Worm (Caenorhabditis elegans) whole organism, mixed stage, embryonic: ENCODE data around the gene C42D8.9.

Source experiments
- bed-3 ChIP-seq: fragments of 200-800 bp; sonication (Bioruptor generic); optimal IDR thresholded peaks from 3 replicates; lab custom pipeline; 2018; ENCODE audit warnings: mild to moderate bottlenecking, missing genetic modification characterization, moderate library complexity, missing compliant biosample characterization
- blmp-1 ChIP-seq: fragments of 150-350 bp; optimal IDR thresholded peaks from 2 replicates; lab custom pipeline; 2014; ENCODE audit warnings: missing biosample characterization, missing genetic modification characterization
- ceh-39 ChIP-seq: fragments of 150-350 bp; optimal IDR thresholded peaks from 2 replicates; lab custom pipeline; 2014; ENCODE audit warnings: missing biosample characterization, missing genetic modification characterization
- ceh-43 ChIP-seq: fragments of 200-800 bp; sonication (Bioruptor generic); optimal IDR thresholded peaks from 2 replicates; lab custom pipeline; 2018; ENCODE audit warnings: mild to moderate bottlenecking, missing genetic modification characterization, moderate library complexity, missing compliant biosample characterization
- ces-1 ChIP-seq: fragments of 150-350 bp; optimal IDR thresholded peaks from 2 replicates; lab custom pipeline; 2014; ENCODE audit warnings: missing biosample characterization, missing genetic modification reagents, missing genetic modification characterization
- cnd-1 ChIP-seq: fragments of 200-800 bp; sonication (Bioruptor generic); optimal IDR thresholded peaks from 2 replicates; lab custom pipeline; 2018; ENCODE audit warnings: mild to moderate bottlenecking, missing genetic modification characterization, missing compliant biosample characterization
- drap-1 ChIP-seq: fragments of 200-800 bp; sonication (Bioruptor generic); optimal IDR thresholded peaks from 3 replicates; lab custom pipeline; 2018; ENCODE audit warnings: mild to moderate bottlenecking, missing genetic modification characterization, missing compliant biosample characterization
- elt-1 ChIP-seq: sonication (generic microtip); optimal IDR thresholded peaks from 2 replicates; lab custom pipeline; 2017; ENCODE audit warnings: missing genetic modification characterization, mild to moderate bottlenecking, missing compliant biosample characterization, antibody characterized with exemption, moderate library complexity, borderline replicate concordance; ENCODE audit not compliant: insufficient read depth
- elt-3 ChIP-seq: fragments of 150-350 bp; optimal IDR thresholded peaks from 2 replicates; lab custom pipeline; 2014; ENCODE audit warnings: missing biosample characterization, missing genetic modification characterization
- flh-1 ChIP-seq: fragments of 200-800 bp; sonication (Bioruptor generic); optimal IDR thresholded peaks from 2 replicates; lab custom pipeline; 2018; ENCODE audit warnings: mild to moderate bottlenecking, missing genetic modification characterization, moderate library complexity, missing compliant biosample characterization
- ham-2 ChIP-seq: fragments of 200-800 bp; sonication (Bioruptor generic); optimal IDR thresholded peaks from 2 replicates; lab custom pipeline; 2018; ENCODE audit warnings: mild to moderate bottlenecking, missing genetic modification characterization, missing compliant biosample characterization
- hlh-1 ChIP-seq: fragments of 150-350 bp; optimal IDR thresholded peaks from 2 replicates; lab custom pipeline; 2014; ENCODE audit warnings: missing biosample characterization, missing genetic modification reagents, missing genetic modification characterization
- lin-13 ChIP-seq: fragments of 150-350 bp; optimal IDR thresholded peaks from 2 replicates; lab custom pipeline; 2014; ENCODE audit warnings: missing biosample characterization, missing genetic modification characterization
- lin-32 ChIP-seq: fragments of 200-800 bp; sonication (Bioruptor generic); optimal IDR thresholded peaks from 2 replicates; lab custom pipeline; 2018; ENCODE audit warnings: mild to moderate bottlenecking, missing genetic modification characterization, missing compliant biosample characterization
- lsy-2 ChIP-seq: fragments of 150-350 bp; optimal IDR thresholded peaks from 2 replicates; lab custom pipeline; 2014; ENCODE audit warnings: missing biosample characterization, missing genetic modification characterization
- mab-5 ChIP-seq: fragments of 150-350 bp; optimal IDR thresholded peaks from 2 replicates; lab custom pipeline; 2014; ENCODE audit warnings: missing biosample characterization, missing genetic modification characterization
- mep-1 ChIP-seq: fragments of 150-350 bp; optimal IDR thresholded peaks from 2 replicates; lab custom pipeline; 2017; ENCODE audit warnings: missing biosample characterization, missing genetic modification reagents, missing genetic modification characterization, inconsistent platforms
- mls-2 ChIP-seq: sonication (generic microtip); optimal IDR thresholded peaks from 2 replicates; lab custom pipeline; 2016; ENCODE audit warnings: mild to moderate bottlenecking, missing genetic modification characterization, moderate library complexity, missing compliant biosample characterization
- nhr-2 ChIP-seq: fragments of 150-350 bp; optimal IDR thresholded peaks from 2 replicates; lab custom pipeline; 2014; ENCODE audit warnings: missing biosample characterization, missing genetic modification characterization
- nhr-237 ChIP-seq: fragments of 150-350 bp; optimal IDR thresholded peaks from 2 replicates; lab custom pipeline; 2014; ENCODE audit warnings: missing biosample characterization, missing genetic modification characterization
- nhr-28 ChIP-seq: fragments of 150-350 bp; optimal IDR thresholded peaks from 2 replicates; lab custom pipeline; 2014; ENCODE audit warnings: missing biosample characterization, missing genetic modification characterization
- nhr-76 ChIP-seq: sonication (generic microtip); optimal IDR thresholded peaks from 2 replicates; lab custom pipeline; 2017; ENCODE audit warnings: missing biosample characterization, missing genetic modification characterization
- pha-4 ChIP-seq: fragments of 150-350 bp; optimal IDR thresholded peaks from 2 replicates; lab custom pipeline; 2018; ENCODE audit warnings: missing biosample characterization, missing genetic modification reagents, missing genetic modification characterization
- sem-2 ChIP-seq: fragments of 200-800 bp; sonication (Bioruptor generic); optimal IDR thresholded peaks from 2 replicates; lab custom pipeline; 2018; ENCODE audit warnings: mild to moderate bottlenecking, missing genetic modification characterization, missing compliant biosample characterization
- snpc-4 ChIP-seq: fragments of 150-350 bp; optimal IDR thresholded peaks from 2 replicates; lab custom pipeline; 2014; ENCODE audit warnings: missing biosample characterization, missing genetic modification characterization
- sptf-1 ChIP-seq: sonication (generic microtip); optimal IDR thresholded peaks from 2 replicates; lab custom pipeline; 2017; ENCODE audit warnings: mild to moderate bottlenecking, missing genetic modification characterization, moderate library complexity, missing compliant biosample characterization
- tbx-8 ChIP-seq: fragments of 200-800 bp; sonication (Bioruptor generic); optimal IDR thresholded peaks from 2 replicates; lab custom pipeline; 2018; ENCODE audit warnings: mild to moderate bottlenecking, missing genetic modification characterization, moderate library complexity, missing compliant biosample characterization
- unc-120 ChIP-seq: sonication (generic microtip); optimal IDR thresholded peaks from 2 replicates; lab custom pipeline; 2017; ENCODE audit warnings: missing genetic modification characterization, missing compliant biosample characterization; ENCODE audit not compliant: poor library complexity, severe bottlenecking
- unc-39 ChIP-seq: fragments of 150-350 bp; optimal IDR thresholded peaks from 2 replicates; lab custom pipeline; 2014; ENCODE audit warnings: missing biosample characterization, missing genetic modification characterization
- unc-62 ChIP-seq: fragments of 150-350 bp; optimal IDR thresholded peaks from 2 replicates; lab custom pipeline; 2014; ENCODE audit warnings: missing biosample characterization, missing genetic modification reagents, missing genetic modification characterization
- zip-8 ChIP-seq: fragments of 150-350 bp; optimal IDR thresholded peaks from 2 replicates; lab custom pipeline; 2014; ENCODE audit warnings: missing biosample characterization, missing genetic modification characterization
- ztf-11 ChIP-seq: fragments of 150-350 bp; optimal IDR thresholded peaks from 2 replicates; lab custom pipeline; 2014; ENCODE audit warnings: missing biosample characterization, missing genetic modification characterization

Gene C42D8.9

ce11 chrX:5085465-5085864 lies 21.4 kb downstream of the C42D8.9 start (continued):
- TF ChIP-seq ham-2 = peak; percentile 97
- no peak for TF ChIP-seq blmp-1 (tag; lab: Kevin White, UChicago)

DNA sequence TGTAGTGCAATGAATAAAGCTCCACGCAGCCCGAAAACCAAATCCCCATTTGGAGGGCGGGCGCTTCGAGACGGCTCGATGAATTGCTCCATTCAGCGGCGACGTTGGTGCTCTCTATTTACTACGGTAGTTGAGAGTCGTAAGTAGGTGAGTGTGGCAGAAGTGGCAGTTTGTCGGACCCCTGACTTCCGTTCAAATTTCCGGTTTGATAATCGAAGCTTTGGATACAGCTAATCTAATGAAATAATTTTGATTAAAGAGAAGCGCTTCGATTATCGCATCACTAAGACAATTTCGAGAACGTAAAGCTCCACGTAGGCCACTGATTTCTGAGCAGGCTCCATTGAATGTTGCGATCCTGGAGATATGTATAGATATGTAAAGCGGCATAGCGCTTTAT lies 22.3 kb downstream of the C42D8.9 start, which contains the start of gene ets-5:
ets-5 (minus strand) TSS at position 32 of the 400 bp plus-strand sequence.
- no peak for TF ChIP-seq ham-2
- TF ChIP-seq pha-4 (tag; lab: Kevin White, UChicago) = no peak
- TF ChIP-seq ceh-39 = no peak
- TF ChIP-seq ztf-11 (tag; lab: Kevin White, UChicago) = no peak
- TF ChIP-seq nhr-237 (tag; lab: Kevin White, UChicago) = no peak
- TF ChIP-seq sptf-1 (tag; lab: Kevin White, UChicago) = no peak
- TF ChIP-seq sem-2 (GFP tag; lab: Kevin White, UChicago) = no peak
- no peak for TF ChIP-seq unc-62 (GFP tag; lab: Kevin White, UChicago)
- TF ChIP-seq tbx-8 = no peak
- TF ChIP-seq cnd-1 (tag; lab: Kevin White, UChicago) = no peak
- TF ChIP-seq mab-5 = no peak
- no peak for TF ChIP-seq lin-32 (GFP tag; lab: Kevin White, UChicago)
- TF ChIP-seq flh-1 (GFP tag; lab: Kevin White, UChicago) = no peak
- no peak for TF ChIP-seq ceh-43 (GFP tag; lab: Kevin White, UChicago)
- no peak for TF ChIP-seq snpc-4
- no peak for TF ChIP-seq mls-2 (tag; lab: Kevin White, UChicago)

ce11 chrX:5084080-5084479 lies 22.8 kb downstream of the C42D8.9 start:
- TF ChIP-seq lin-13 (tag; lab: Kevin White, UChicago) (no peak), mep-1 (tag; lab: Kevin White, UChicago) (no peak), unc-120 (tag; lab: Kevin White, UChicago) (no peak), tbx-8 (no peak), unc-39 (tag; lab: Kevin White, UChicago) (no peak), mls-2 (tag; lab: Kevin White, UChicago) (no peak), sptf-1 (tag; lab: Kevin White, UChicago) (no peak), zip-8 (tag; lab: Kevin White, UChicago) (no peak), ztf-11 (tag; lab: Kevin White, UChicago) (no peak), bed-3 (no peak), mab-5 (no peak), pha-4 (tag; lab: Kevin White, UChicago) (no peak), unc-62 (GFP tag; lab: Kevin White, UChicago) (no peak), snpc-4 (no peak), ceh-43 (GFP tag; lab: Kevin White, UChicago) (no peak), elt-1 (tag; lab: Kevin White, UChicago) (no peak), drap-1 (GFP tag; lab: Kevin White, UChicago) (no peak), blmp-1 (tag; lab: Kevin White, UChicago) (no peak)

DNA sequence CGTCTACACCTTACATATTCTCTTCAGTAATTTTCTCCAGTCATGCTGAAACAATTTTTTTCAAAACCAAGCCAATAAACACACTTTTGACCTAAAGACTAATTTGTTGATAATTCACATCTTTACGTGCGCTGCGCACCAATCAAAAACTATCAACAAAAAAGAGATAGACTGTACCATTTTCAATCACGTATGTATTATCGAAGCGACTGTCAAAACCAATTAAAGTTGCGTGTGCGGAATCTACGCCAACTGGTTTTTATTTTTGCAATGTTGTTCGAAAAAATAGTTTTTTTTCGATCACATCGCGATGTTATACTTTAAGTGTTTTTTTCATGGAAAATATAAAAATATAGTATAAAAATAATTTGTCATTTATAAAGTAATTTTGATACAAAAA lies 27.5 kb downstream of the C42D8.9 start:
- TF ChIP-seq mls-2 (tag; lab: Kevin White, UChicago) (no peak), nhr-76 (tag; lab: Kevin White, UChicago) (no peak), lsy-2 (tag; lab: Kevin White, UChicago) (no peak), ces-1 (GFP tag; lab: Kevin White, UChicago) (no peak), elt-3 (no peak), snpc-4 (no peak), zip-8 (tag; lab: Kevin White, UChicago) (no peak), ham-2 (no peak), lin-32 (GFP tag; lab: Kevin White, UChicago) (no peak), ztf-11 (tag; lab: Kevin White, UChicago) (no peak), unc-39 (tag; lab: Kevin White, UChicago) (no peak), unc-62 (GFP tag; lab: Kevin White, UChicago) (no peak), nhr-28 (tag; lab: Kevin White, UChicago) (no peak), nhr-2 (tag; lab: Kevin White, UChicago) (no peak), lin-13 (tag; lab: Kevin White, UChicago) (no peak), hlh-1 (tag; lab: Kevin White, UChicago) (no peak), elt-1 (tag; lab: Kevin White, UChicago) (no peak)
- TF ChIP-seq, all 35 proteins: peak for 0
